Fruit fly (Drosophila melanogaster) whole organism, wandering third instar larva: ENCODE results near the gene Eip63F-1.

Experiments used
- Abd-B ChIP-seq: fragments of >200 bp; optimal IDR thresholded peaks from 2 replicates; lab custom pipeline; 2017; ENCODE audit warnings: missing biosample characterization, missing genetic modification characterization
- CG32264 ChIP-seq: fragments of 200-800 bp; sonication (Bioruptor generic); optimal IDR thresholded peaks from 2 replicates; lab custom pipeline; 2016; ENCODE audit warnings: missing biosample characterization, missing genetic modification characterization
- CrebA ChIP-seq: fragments of 200-800 bp; sonication (Bioruptor generic); optimal IDR thresholded peaks from 2 replicates; lab custom pipeline; 2016; ENCODE audit warnings: missing biosample characterization, mild to moderate bottlenecking, missing genetic modification characterization, borderline replicate concordance
- Dif ChIP-seq: fragments of 200-275, 200-300 bp; sonication (Bioruptor generic); optimal IDR thresholded peaks from 2 replicates; lab custom pipeline; 2018; ENCODE audit warnings: missing biosample characterization, missing genetic modification characterization; ENCODE audit not compliant: partially characterized antibody
- GATAd ChIP-seq: sonication (Bioruptor generic); optimal IDR thresholded peaks from 2 replicates; lab custom pipeline; 2016; ENCODE audit warnings: missing biosample characterization, missing genetic modification characterization
- Hr78 ChIP-seq: fragments of >200 bp; optimal IDR thresholded peaks from 2 replicates; lab custom pipeline; 2017; ENCODE audit warnings: missing biosample characterization, missing genetic modification characterization
- Hr83 ChIP-seq: fragments of 200-300 bp; sonication (Bioruptor generic); optimal IDR thresholded peaks from 2 replicates; lab custom pipeline; 2016; ENCODE audit warnings: missing biosample characterization, mild to moderate bottlenecking, missing genetic modification characterization, moderate library complexity; ENCODE audit not compliant: poor library complexity, severe bottlenecking
- Mio ChIP-seq: sonication (Bioruptor generic); optimal IDR thresholded peaks from 2 replicates; lab custom pipeline; 2016; ENCODE audit warnings: missing biosample characterization, missing genetic modification characterization
- Myc ChIP-seq: fragments of >200 bp; optimal IDR thresholded peaks from 2 replicates; lab custom pipeline; 2017
- OdsH ChIP-seq: fragments of 200-800 bp; sonication (Bioruptor generic); optimal IDR thresholded peaks from 2 replicates; lab custom pipeline; 2016; ENCODE audit warnings: missing biosample characterization, mild to moderate bottlenecking, missing genetic modification characterization
- Rel ChIP-seq, 2 experiments: fragments of 200-800 bp; sonication (Bioruptor generic) in 1 of 2; optimal IDR thresholded peaks; 2 replicates in 1 of 2; 3 replicates in 1 of 2; lab custom pipeline; 2016 to 2019; ENCODE audit warnings: mild to moderate bottlenecking in 2 of 2, missing biosample characterization in 2 of 2, missing genetic modification characterization in 2 of 2, moderate library complexity in 1 of 2
- Sp1 ChIP-seq: fragments of 200-800 bp; sonication (Bioruptor generic); optimal IDR thresholded peaks from 3 replicates; lab custom pipeline; 2019; ENCODE audit warnings: missing biosample characterization, mild to moderate bottlenecking, missing genetic modification characterization, moderate library complexity
- Vsx2 ChIP-seq: fragments of 200-300, 225-300 bp; sonication (Bioruptor generic); optimal IDR thresholded peaks from 2 replicates; lab custom pipeline; 2018; ENCODE audit warnings: missing biosample characterization, missing genetic modification characterization; ENCODE audit not compliant: partially characterized antibody
- br ChIP-seq: fragments of 200-800 bp; sonication (Bioruptor generic); optimal IDR thresholded peaks from 2 replicates; lab custom pipeline; 2016; ENCODE audit warnings: missing biosample characterization, missing genetic modification characterization
- ey ChIP-seq: fragments of 200-800 bp; sonication (Bioruptor generic); optimal IDR thresholded peaks from 2 replicates; lab custom pipeline; 2016; ENCODE audit warnings: missing biosample characterization, missing genetic modification characterization
- foxo ChIP-seq, 2 experiments: fragments of 200-800 bp; sonication (Bioruptor generic); optimal IDR thresholded peaks; 2 replicates in 1 of 2; 3 replicates in 1 of 2; lab custom pipeline; 2016 to 2017; ENCODE audit warnings: missing biosample characterization in 2 of 2, missing genetic modification characterization in 2 of 2
- fru ChIP-seq: fragments of 200-800 bp; sonication (Bioruptor generic); optimal IDR thresholded peaks from 3 replicates; lab custom pipeline; 2016; ENCODE audit warnings: missing biosample characterization, mild to moderate bottlenecking, missing genetic modification characterization
- h ChIP-seq: fragments of 200-800 bp; sonication (Bioruptor generic); optimal IDR thresholded peaks from 3 replicates; lab custom pipeline; 2016; ENCODE audit warnings: missing biosample characterization, mild to moderate bottlenecking, missing genetic modification characterization
- jim ChIP-seq: fragments of 175-275, 200-325 bp; sonication (Bioruptor generic); optimal IDR thresholded peaks from 2 replicates; lab custom pipeline; 2016; ENCODE audit warnings: missing biosample characterization, mild to moderate bottlenecking, missing genetic modification characterization
- lola ChIP-seq: fragments of >200 bp; optimal IDR thresholded peaks from 2 replicates; lab custom pipeline; 2017; ENCODE audit warnings: missing biosample characterization, missing genetic modification characterization
- pan ChIP-seq: fragments of >200 bp; optimal IDR thresholded peaks from 2 replicates; lab custom pipeline; 2017
- psq ChIP-seq: fragments of 200-800 bp; sonication (Bioruptor generic); optimal IDR thresholded peaks from 3 replicates; lab custom pipeline; 2017; ENCODE audit warnings: missing biosample characterization, mild to moderate bottlenecking, missing genetic modification characterization, moderate library complexity
- rgr ChIP-seq: fragments of 200-800 bp; sonication (Bioruptor generic); optimal IDR thresholded peaks from 3 replicates; lab custom pipeline; 2016; ENCODE audit warnings: missing biosample characterization, mild to moderate bottlenecking, missing genetic modification characterization
- sage ChIP-seq: fragments of 200-800 bp; sonication (Bioruptor generic); optimal IDR thresholded peaks from 2 replicates; lab custom pipeline; 2016; ENCODE audit warnings: missing biosample characterization, mild to moderate bottlenecking, missing genetic modification characterization
- sv ChIP-seq: fragments of 200-800 bp; sonication (Bioruptor generic); optimal IDR thresholded peaks from 3 replicates; lab custom pipeline; 2016; ENCODE audit warnings: missing biosample characterization, missing genetic modification characterization
- tai ChIP-seq: sonication (Bioruptor generic); optimal IDR thresholded peaks from 2 replicates; lab custom pipeline; 2016; ENCODE audit warnings: missing biosample characterization, missing genetic modification characterization
- usp ChIP-seq: fragments of >200 bp; optimal IDR thresholded peaks from 2 replicates; lab custom pipeline; 2017; ENCODE audit warnings: missing biosample characterization, missing genetic modification characterization
- woc ChIP-seq: sonication (Bioruptor generic); optimal IDR thresholded peaks from 2 replicates; lab custom pipeline; 2016; ENCODE audit warnings: missing biosample characterization, mild to moderate bottlenecking, missing genetic modification characterization

Gene Eip63F-1

dm6 chr3L:3947301-3947941, 12.0 kb upstream of the Eip63F-1 start, which contains the start of gene CG10853:
CG10853 (plus strand) TSS chr3L:3947891.
- TF ChIP-seq sage (peak; percentile 26), CrebA (GFP tag; lab: Kevin White, UChicago) (no peak)

- TF ChIP-seq sv (GFP tag; lab: Kevin White, UChicago) (no peak), woc (GFP tag; lab: Kevin White, UChicago) (no peak), foxo (GFP tag; optimal IDR thresholded peaks at IDR 0.05; lab: Kevin White, UChicago) (no peak), psq (GFP tag; lab: Kevin White, UChicago) (no peak), br (GFP tag; lab: Kevin White, UChicago) (peak; percentile 35), rgr (GFP tag; lab: Kevin White, UChicago) (peak; percentile 52), Sp1 (GFP tag; lab: Kevin White, UChicago) (peak; percentile 29), sage (peak; percentile 8), fru (no peak), OdsH (GFP tag; lab: Kevin White, UChicago) (peak; percentile 3), h (GFP tag; lab: Kevin White, UChicago) (peak; percentile 47), Dif (GFP tag; lab: Kevin White, UChicago) (peak; percentile 41), Vsx2 (GFP tag; lab: Kevin White, UChicago) (peak; percentile 19), Rel (GFP tag; optimal IDR thresholded peaks at IDR 0.05; lab: Kevin White, UChicago) (no peak), Rel (tag; optimal IDR thresholded peaks at IDR 0.05; lab: Kevin White, UChicago) (peak; percentile 80)
Observed at dm6 chr3L:3942241-3943028, 7.0 kb upstream of the Eip63F-1 start, which contains the start of the genes CG10863 and CG14982. CG10863 (minus strand) TSS chr3L:3942465. CG14982 (plus strand) TSS chr3L:3942710.

- TF ChIP-seq Sp1 (GFP tag; lab: Kevin White, UChicago), result no peak
- TF ChIP-seq, all 38 proteins: peak for 0
Observed at dm6 chr3L:3940075-3940819, 4.8 kb upstream of the Eip63F-1 start, which contains the start of gene CG12766. CG12766 (minus strand) TSS chr3L:3940125.

dm6 chr3L:3937806-3938205, 2.4 kb upstream of the Eip63F-1 start, which contains the start of gene CG10866:
CG10866 (minus strand) TSS chr3L:3937992.
- TF ChIP-seq usp (GFP tag; lab: Kevin White, UChicago) (no peak), Myc (no peak), br (GFP tag; lab: Kevin White, UChicago) (no peak), Abd-B (GFP tag; lab: Kevin White, UChicago) (no peak), jim (no peak), Rel (GFP tag; optimal IDR thresholded peaks at IDR 0.05; lab: Kevin White, UChicago) (no peak), Rel (tag; optimal IDR thresholded peaks at IDR 0.05; lab: Kevin White, UChicago) (no peak)

- no peak for TF ChIP-seq Rel (GFP tag; optimal IDR thresholded peaks at IDR 0.05; lab: Kevin White, UChicago)
- TF ChIP-seq Rel (tag; optimal IDR thresholded peaks at IDR 0.05; lab: Kevin White, UChicago), result no peak
- no peak for TF ChIP-seq lola
- TF ChIP-seq CG32264 (GFP tag; lab: Kevin White, UChicago), result no peak
- TF ChIP-seq usp (GFP tag; lab: Kevin White, UChicago), result no peak
- TF ChIP-seq foxo (GFP tag; optimal IDR thresholded peaks at IDR 0.05; lab: Kevin White, UChicago), result no peak
- no peak for TF ChIP-seq GATAd (GFP tag; lab: Kevin White, UChicago)
- no peak for TF ChIP-seq ey
- TF ChIP-seq pan (lab: Kevin White, UChicago), result no peak
- no peak for TF ChIP-seq sage
- no peak for TF ChIP-seq Hr78 (GFP tag; lab: Kevin White, UChicago)
- TF ChIP-seq Hr83, result no peak
- TF ChIP-seq Mio (GFP tag; lab: Kevin White, UChicago), result no peak
- TF ChIP-seq br (GFP tag; lab: Kevin White, UChicago), result no peak
- TF ChIP-seq Dif (GFP tag; lab: Kevin White, UChicago), result no peak
- TF ChIP-seq fru, result no peak
- TF ChIP-seq OdsH (GFP tag; lab: Kevin White, UChicago), result no peak
- TF ChIP-seq woc (GFP tag; lab: Kevin White, UChicago), result no peak
- TF ChIP-seq tai (GFP tag; lab: Kevin White, UChicago), result no peak
- no peak for TF ChIP-seq rgr (GFP tag; lab: Kevin White, UChicago)
Observed at dm6 chr3L:3934110-3934509, 1.3 kb downstream of the Eip63F-1 start.
